Fruit fly (Drosophila melanogaster) whole organism, embryonic: ENCODE data around the gene CG31638.

ENCODE experiments used
- CG10979 ChIP-seq: fragments of 200-800 bp; sonication (Bioruptor generic); optimal IDR thresholded peaks from 2 replicates; lab custom pipeline; 2018; ENCODE audit warnings: missing biosample characterization, mild to moderate bottlenecking, missing genetic modification characterization, moderate library complexity
- CG13775 ChIP-seq: fragments of 200-800 bp; sonication (Bioruptor generic); optimal IDR thresholded peaks from 3 replicates; lab custom pipeline; 2017; ENCODE audit warnings: missing biosample characterization, mild to moderate bottlenecking, missing genetic modification characterization
- CG6689 ChIP-seq: fragments of 200-800 bp; sonication (Bioruptor generic); IDR thresholded peaks from 2 replicates; pipeline ENCODE4 v1.3.6; 2022; ENCODE audit warnings: missing biosample characterization, missing genetic modification characterization
- CG8388 ChIP-seq: fragments of 200-800 bp; sonication (Bioruptor generic); optimal IDR thresholded peaks from 2 replicates; lab custom pipeline; 2019; ENCODE audit warnings: missing biosample characterization, mild to moderate bottlenecking, missing genetic modification characterization, moderate library complexity
- CG8924 ChIP-seq: fragments of 200-800 bp; optimal IDR thresholded peaks from 3 replicates; lab custom pipeline; 2019; ENCODE audit warnings: missing biosample characterization, mild to moderate bottlenecking, missing genetic modification characterization, moderate library complexity
- Hey ChIP-seq: fragments of 200-800 bp; sonication (Bioruptor generic); optimal IDR thresholded peaks from 3 replicates; lab custom pipeline; 2018; ENCODE audit warnings: missing biosample characterization, mild to moderate bottlenecking, missing genetic modification characterization
- Hr39 ChIP-seq: fragments of >200 bp; optimal IDR thresholded peaks from 2 replicates; lab custom pipeline; 2017
- Nf-YB ChIP-seq: fragments of 200-800 bp; sonication (Bioruptor generic); optimal IDR thresholded peaks from 3 replicates; lab custom pipeline; 2019; ENCODE audit warnings: missing biosample characterization, mild to moderate bottlenecking, missing genetic modification characterization, moderate library complexity
- eve ChIP-seq, 2 experiments: fragments of >200 bp; optimal IDR thresholded peaks; 2 replicates each; lab custom pipeline; 2017; ENCODE audit warnings: missing biosample characterization in 2 of 2, missing genetic modification characterization in 2 of 2
- gcm ChIP-seq: fragments of 200-800 bp; sonication (Bioruptor generic); optimal IDR thresholded peaks from 2 replicates; lab custom pipeline; 2019; ENCODE audit warnings: missing biosample characterization, mild to moderate bottlenecking, missing genetic modification characterization, moderate library complexity
- kni ChIP-seq: fragments of 200-800 bp; sonication (Bioruptor generic); optimal IDR thresholded peaks from 3 replicates; lab custom pipeline; 2017; ENCODE audit warnings: mild to moderate bottlenecking, missing biosample characterization, missing genetic modification reagents, missing genetic modification characterization

Gene CG31638

dm6 chr2L:6539623-6540381 lies 48.9 kb downstream of the CG31638 start (continued):
- peak; percentile 59 for TF ChIP-seq Nf-YB (GFP tag; lab: Kevin White, UChicago)
- TF ChIP-seq gcm (GFP tag; lab: Kevin White, UChicago) = peak; percentile 21
- no peak for TF ChIP-seq Hr39 (lab: Kevin White, UChicago)
- peak; percentile 89 for TF ChIP-seq Hey (tag; lab: Kevin White, UChicago)
- TF ChIP-seq CG6689 (GFP tag; lab: Robert Waterston, UW) = 0 out of 2 replicates have a peak, but pooled peaks have one; percentile 8
- TF ChIP-seq kni (GFP tag; lab: Kevin White, UChicago) = no peak
- peak; percentile 2 for TF ChIP-seq CG8924 (tag; lab: Kevin White, UChicago)
- TF ChIP-seq eve (GFP tag; optimal IDR thresholded peaks at IDR 0.05; lab: Kevin White, UChicago) = peak in 1 of 2 experiments; percentile 51
- TF ChIP-seq CG8388 (GFP tag; lab: Kevin White, UChicago) = peak; percentile 47
- TF ChIP-seq CG10979 (tag; lab: Kevin White, UChicago) = peak; percentile 43
- TF ChIP-seq CG13775 (GFP tag; lab: Kevin White, UChicago) = peak; percentile 1
